Worm (Caenorhabditis elegans) whole organism, midembryonic: ENCODE results near the gene Y49E10.21.

Experiments used
- cog-1 ChIP-seq: sonication (generic microtip); optimal IDR thresholded peaks from 2 replicates; lab custom pipeline; 2016; ENCODE audit warnings: missing genetic modification characterization, missing compliant biosample characterization
- flt-1 ChIP-seq: fragments of 200-800 bp; sonication (Bioruptor generic); IDR thresholded peaks from 2 replicates; pipeline ENCODE4 v1.3.6; 2022; ENCODE audit warnings: missing genetic modification characterization, missing compliant biosample characterization
- klf-2 ChIP-seq: fragments of 200-800 bp; sonication (Bioruptor generic); conservative IDR thresholded peaks from 2 replicates; pipeline ENCODE4 v1.3.6; 2022; ENCODE audit warnings: missing genetic modification reagents, missing genetic modification characterization, missing compliant biosample characterization
- med-1 ChIP-seq: sonication (generic microtip); optimal IDR thresholded peaks from 2 replicates; lab custom pipeline; 2017; ENCODE audit warnings: missing genetic modification characterization, mild to moderate bottlenecking, missing compliant biosample characterization, antibody characterized with exemption, missing genetic modification reagents; ENCODE audit not compliant: insufficient read depth
- ref-1 ChIP-seq: fragments of 200-800 bp; sonication (Bioruptor generic); conservative IDR thresholded peaks from 2 replicates; pipeline ENCODE4 v1.3.6; 2022; ENCODE audit warnings: missing genetic modification reagents, missing genetic modification characterization, missing compliant biosample characterization
- ztf-23 ChIP-seq: fragments of 200-800 bp; sonication (Bioruptor generic); IDR thresholded peaks from 2 replicates; pipeline ENCODE4 v1.3.6; 2022; ENCODE audit warnings: missing genetic modification reagents, missing genetic modification characterization, missing compliant biosample characterization
- ztf-29 ChIP-seq: fragments of 200-800 bp; sonication (Bioruptor generic); IDR thresholded peaks from 2 replicates; pipeline ENCODE4 v1.3.6; 2022; ENCODE audit warnings: missing genetic modification reagents, missing genetic modification characterization, missing compliant biosample characterization

- TF ChIP-seq flt-1 (no peak), cog-1 (no peak), ztf-23 (GFP tag; lab: Robert Waterston, UW) (no peak), ref-1 (no peak), ztf-29 (no peak), klf-2 (no peak), med-1 (GFP tag; lab: Kevin White, UChicago) (no peak)
These were observed 29.2 kb upstream of the Y49E10.21 start for ce11 chrIII:12428264-12428627.
